Worm (Caenorhabditis elegans): ENCODE results near the gene K07F5.7.

Gene K07F5.7

ce11 chrIV:9854952-9855351, 7.0 kb upstream of the K07F5.7 start:
- TF ChIP-seq snpc-4 (tag; optimal IDR thresholded peaks at IDR 0.05) (no peak), crh-2 (tag; optimal IDR thresholded peaks at IDR 0.05) (no peak), aly-2 (tag; optimal IDR thresholded peaks at IDR 0.05) (no peak), blmp-1 (tag; optimal IDR thresholded peaks at IDR 0.05; ENCODE audit: insufficient read depth) (no peak), mab-5 (tag; optimal IDR thresholded peaks at IDR 0.05) (no peak), fos-1 (tag; optimal IDR thresholded peaks at IDR 0.05) (peak; percentile 53)

DNA sequence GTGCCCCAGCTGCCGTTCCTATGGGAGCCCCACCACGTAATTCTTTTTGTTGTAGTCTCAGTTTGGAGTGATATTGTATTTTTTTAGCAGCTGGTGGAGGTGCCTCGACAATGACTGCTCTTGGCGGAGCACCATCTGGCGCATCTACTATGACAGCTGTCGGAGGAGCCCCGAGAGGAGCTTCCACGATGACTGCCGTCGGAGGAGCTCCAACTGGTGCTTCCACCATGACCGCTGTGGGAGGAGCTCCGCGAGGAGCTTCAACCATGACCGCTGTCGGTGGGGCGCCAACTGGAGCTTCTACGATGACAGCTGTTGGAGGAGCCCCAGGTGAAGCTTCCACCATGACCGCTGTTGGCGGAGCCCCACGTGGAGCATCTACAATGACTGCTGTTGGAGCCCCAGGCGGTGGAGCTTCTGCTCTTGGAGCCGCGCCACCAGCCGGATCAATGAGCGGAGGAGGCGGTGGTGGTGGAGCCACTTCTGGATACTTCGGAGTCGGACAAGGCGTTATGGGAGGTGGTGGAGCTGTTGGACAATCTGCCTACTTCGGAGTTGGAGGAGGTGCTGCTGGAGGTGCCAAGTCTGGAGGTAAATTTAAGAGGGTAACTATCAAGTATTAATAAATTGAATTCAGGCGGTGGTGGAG, 5.0 kb upstream of the K07F5.7 start:
- TF ChIP-seq ztf-4 (tag; optimal IDR thresholded peaks at IDR 0.05), result no peak
- TF ChIP-seq mbf-1 (tag; optimal IDR thresholded peaks at IDR 0.05), result no peak
- TF ChIP-seq ztf-11 (tag; optimal IDR thresholded peaks at IDR 0.05), result no peak
- TF ChIP-seq alr-1 (tag; optimal IDR thresholded peaks at IDR 0.05), result no peak

- TF ChIP-seq nhr-11 (tag; optimal IDR thresholded peaks at IDR 0.05) (no peak), unc-55 (GFP tag; optimal IDR thresholded peaks at IDR 0.05) (no peak), peb-1 (tag; optimal IDR thresholded peaks at IDR 0.05) (no peak), nhr-21 (tag; optimal IDR thresholded peaks at IDR 0.05) (no peak), nhr-77 (tag; optimal IDR thresholded peaks at IDR 0.05) (no peak), Y55F3AM.14 (GFP tag; optimal IDR thresholded peaks at IDR 0.05) (no peak), lin-13 (GFP tag; optimal IDR thresholded peaks at IDR 0.05) (no peak), lin-11 (tag; optimal IDR thresholded peaks at IDR 0.05) (no peak), nhr-23 (tag; optimal IDR thresholded peaks at IDR 0.05) (no peak), elt-1 (tag; optimal IDR thresholded peaks at IDR 0.05) (no peak), mab-5 (tag; optimal IDR thresholded peaks at IDR 0.05) (no peak), F13H6.1 (tag; optimal IDR thresholded peaks at IDR 0.05) (no peak), crh-2 (tag; optimal IDR thresholded peaks at IDR 0.05) (no peak), zag-1 (tag; optimal IDR thresholded peaks at IDR 0.05) (no peak), skn-1 (tag; optimal IDR thresholded peaks at IDR 0.05) (no peak), nhr-237 (tag; optimal IDR thresholded peaks at IDR 0.05) (no peak)
Measured at ce11 chrIV:9852250-9852649, 4.3 kb upstream of the K07F5.7 start, which contains the start of gene ssq-1. Gene ssq-1 (plus strand): TSS chrIV:9852550.

- TF ChIP-seq mbf-1 (tag; optimal IDR thresholded peaks at IDR 0.05) (no peak), nhr-237 (tag; optimal IDR thresholded peaks at IDR 0.05) (no peak), sma-9 (GFP tag; optimal IDR thresholded peaks at IDR 0.05) (no peak), sma-9 (tag; optimal IDR thresholded peaks at IDR 0.05) (no peak), mab-5 (tag; optimal IDR thresholded peaks at IDR 0.05) (no peak), sem-4 (tag; optimal IDR thresholded peaks at IDR 0.05) (no peak), lsy-2 (tag; optimal IDR thresholded peaks at IDR 0.05) (no peak), peb-1 (tag; optimal IDR thresholded peaks at IDR 0.05) (no peak), lin-11 (tag; optimal IDR thresholded peaks at IDR 0.05) (no peak), nhr-25 (tag; optimal IDR thresholded peaks at IDR 0.05) (no peak), gmeb-1 (tag; optimal IDR thresholded peaks at IDR 0.05) (no peak), nhr-12 (tag; optimal IDR thresholded peaks at IDR 0.05) (no peak)
Measured at ce11 chrIV:9850931-9851330, 3.0 kb upstream of the K07F5.7 start, which contains the start of gene ssp-10. Gene ssp-10 (minus strand): TSS chrIV:9851031.

DNA sequence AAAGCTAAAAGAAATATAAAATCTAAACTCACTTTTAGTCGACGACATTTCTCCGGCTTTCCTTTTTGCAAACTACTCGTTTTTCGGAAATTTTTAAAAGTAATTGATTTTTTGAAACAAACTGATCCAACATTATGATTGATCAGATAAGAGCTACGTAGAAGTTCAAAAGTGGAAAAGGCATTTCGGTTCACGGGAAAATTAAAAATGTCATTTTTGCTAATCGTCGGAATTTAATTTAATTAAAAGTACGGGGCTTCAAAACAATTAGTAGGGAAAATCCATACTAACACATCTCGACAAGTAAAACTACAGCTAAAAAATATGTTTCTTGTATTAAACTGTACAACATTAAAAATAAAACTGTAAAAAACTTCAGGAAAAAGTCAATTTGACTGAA, 1.6 kb upstream of the K07F5.7 start, which contains the start of gene K07F5.8:
TSS of gene K07F5.8 (minus strand) at position 101 of the 400 bp plus-strand sequence.
- TF ChIP-seq nhr-23 (tag; optimal IDR thresholded peaks at IDR 0.05) (no peak), unc-39 (tag; optimal IDR thresholded peaks at IDR 0.05) (no peak), mbf-1 (tag; optimal IDR thresholded peaks at IDR 0.05) (no peak), mdl-1 (tag; optimal IDR thresholded peaks at IDR 0.05) (no peak), ceh-82 (tag; optimal IDR thresholded peaks at IDR 0.05) (no peak), nhr-237 (tag; optimal IDR thresholded peaks at IDR 0.05) (no peak), elt-3 (tag; optimal IDR thresholded peaks at IDR 0.05) (no peak), aly-2 (tag; optimal IDR thresholded peaks at IDR 0.05) (no peak), snpc-4 (tag; optimal IDR thresholded peaks at IDR 0.05) (no peak), F13H6.1 (tag; optimal IDR thresholded peaks at IDR 0.05) (no peak), ama-1 (optimal IDR thresholded peaks at IDR 0.05) (no peak), lin-11 (tag; optimal IDR thresholded peaks at IDR 0.05) (no peak), nhr-12 (tag; optimal IDR thresholded peaks at IDR 0.05) (no peak), fos-1 (tag; optimal IDR thresholded peaks at IDR 0.05) (no peak), unc-55 (GFP tag; optimal IDR thresholded peaks at IDR 0.05) (no peak), dmd-4 (tag; optimal IDR thresholded peaks at IDR 0.05) (no peak)
